Fruit fly (Drosophila melanogaster): Measurements from ENCODE around the gene wol.

The wol gene

dm6 chr2L:8319858-8320525, 17.2 kb upstream of the wol start, which contains the start of the genes mtsh and strat (continued):
- TF ChIP-seq amos (GFP tag; IDR thresholded peaks at IDR 0.05; ENCODE audit: partially characterized antibody) = no peak; the same call in 1 of the 2 replicates
- TF ChIP-seq CG2875 (GFP tag; optimal IDR thresholded peaks at IDR 0.05) = peak; percentile 6
- peak; percentile 52 for TF ChIP-seq CG32532 (GFP tag; IDR thresholded peaks at IDR 0.05)
- TF ChIP-seq CG15514 (GFP tag; optimal IDR thresholded peaks at IDR 0.05) = peak; percentile 83
- peak; percentile 51 for TF ChIP-seq p53 (GFP tag; optimal IDR thresholded peaks at IDR 0.05)
- peak; percentile 73 for TF ChIP-seq CG13624 (GFP tag; optimal IDR thresholded peaks at IDR 0.05)
- TF ChIP-seq CG2678 (tag; optimal IDR thresholded peaks at IDR 0.05) = no peak
- TF ChIP-seq pfk (GFP tag; optimal IDR thresholded peaks at IDR 0.05) = peak; percentile 5
- no peak for TF ChIP-seq tio (GFP tag; optimal IDR thresholded peaks at IDR 0.05)
- peak; percentile 2 for TF ChIP-seq CG10543 (GFP tag; optimal IDR thresholded peaks at IDR 0.05)
- peak; percentile 21 for TF ChIP-seq TFAM (GFP tag; optimal IDR thresholded peaks at IDR 0.05)
- peak; percentile 62 for TF ChIP-seq Scr (GFP tag; IDR thresholded peaks at IDR 0.05; ENCODE audit: partially characterized antibody)
- peak; percentile 65 for TF ChIP-seq trem (tag; optimal IDR thresholded peaks at IDR 0.05)
- TF ChIP-seq Camta (GFP tag; optimal IDR thresholded peaks at IDR 0.05) = no peak
- no peak for TF ChIP-seq salm (tag; optimal IDR thresholded peaks at IDR 0.05)
- TF ChIP-seq tna (GFP tag; IDR thresholded peaks at IDR 0.05; ENCODE audit: partially characterized antibody) = peak; percentile 7; the same call in 1 of the 2 replicates
- peak; percentile 35; the same call in 1 of the 2 replicates for TF ChIP-seq inv (GFP tag; IDR thresholded peaks at IDR 0.05; ENCODE audit: partially characterized antibody)
- no peak for TF ChIP-seq run (tag; optimal IDR thresholded peaks at IDR 0.05)
- TF ChIP-seq CG34224 (GFP tag; IDR thresholded peaks at IDR 0.05; ENCODE audit: partially characterized antibody) = peak; percentile 59
- peak; percentile 40 for TF ChIP-seq gcm (GFP tag; optimal IDR thresholded peaks at IDR 0.05)
- no peak for TF ChIP-seq CG15269 (tag; optimal IDR thresholded peaks at IDR 0.05)
- TF ChIP-seq Deaf1 (tag; optimal IDR thresholded peaks at IDR 0.05) = no peak
- TF ChIP-seq sens-2 (GFP tag; IDR thresholded peaks at IDR 0.05) = no peak
- peak; percentile 19 for TF ChIP-seq fd102C (GFP tag; optimal IDR thresholded peaks at IDR 0.05)
- TF ChIP-seq lmd (GFP tag; IDR thresholded peaks at IDR 0.05) = no peak
- peak; percentile 59 for TF ChIP-seq B-H2 (GFP tag; optimal IDR thresholded peaks at IDR 0.05)
- no peak for TF ChIP-seq CG9609 (GFP tag; optimal IDR thresholded peaks at IDR 0.05)
- peak; percentile 84 for TF ChIP-seq pzg (GFP tag; optimal IDR thresholded peaks at IDR 0.05)
- TF ChIP-seq caup (GFP tag; optimal IDR thresholded peaks at IDR 0.05; ENCODE audit: severe bottlenecking) = peak; percentile 86
- peak; percentile 62 for TF ChIP-seq slbo (GFP tag; IDR thresholded peaks at IDR 0.05)
- peak; percentile 12 for TF ChIP-seq CG7786 (GFP tag; optimal IDR thresholded peaks at IDR 0.05)
- TF ChIP-seq CG9797 (GFP tag; optimal IDR thresholded peaks at IDR 0.05) = peak; percentile 84
- TF ChIP-seq Sox102F (GFP tag; optimal IDR thresholded peaks at IDR 0.05) = no peak
- TF ChIP-seq CG4424 (GFP tag; optimal IDR thresholded peaks at IDR 0.05) = peak; percentile 47
- TF ChIP-seq CG13296 (GFP tag; optimal IDR thresholded peaks at IDR 0.05) = peak; percentile 81
- TF ChIP-seq lbe (GFP tag; optimal IDR thresholded peaks at IDR 0.05) = peak; percentile 30
- TF ChIP-seq CG12236 (GFP tag; optimal IDR thresholded peaks at IDR 0.05) = peak; percentile 34
- TF ChIP-seq CG16863 (GFP tag; optimal IDR thresholded peaks at IDR 0.05) = peak; percentile 13
- peak; percentile 75 for TF ChIP-seq bbx (GFP tag; IDR thresholded peaks at IDR 0.05; ENCODE audit: partially characterized antibody)
- no peak for TF ChIP-seq Sry-β (GFP tag; optimal IDR thresholded peaks at IDR 0.05)
- peak in 1 of 2 experiments; percentile 1 for TF ChIP-seq Eip74EF (GFP tag; optimal IDR thresholded peaks at IDR 0.05)
- no peak for TF ChIP-seq prd (optimal IDR thresholded peaks at IDR 0.05)
- peak; percentile 30; the same call in 1 of the 3 replicates for TF ChIP-seq prd (GFP tag; IDR thresholded peaks at IDR 0.05)
- no peak for TF ChIP-seq CG12744 (GFP tag; optimal IDR thresholded peaks at IDR 0.05)
- peak; percentile 65 for TF ChIP-seq CG1233 (GFP tag; optimal IDR thresholded peaks at IDR 0.05)
- peak; percentile 32 for TF ChIP-seq CG11723 (GFP tag; optimal IDR thresholded peaks at IDR 0.05)
- TF ChIP-seq CG12071 (GFP tag; optimal IDR thresholded peaks at IDR 0.05) = peak; percentile 71
- TF ChIP-seq CG3838 (GFP tag; optimal IDR thresholded peaks at IDR 0.05) = no peak
